Worm (Caenorhabditis elegans): ENCODE results near the gene acy-2.

The acy-2 gene

DNA sequence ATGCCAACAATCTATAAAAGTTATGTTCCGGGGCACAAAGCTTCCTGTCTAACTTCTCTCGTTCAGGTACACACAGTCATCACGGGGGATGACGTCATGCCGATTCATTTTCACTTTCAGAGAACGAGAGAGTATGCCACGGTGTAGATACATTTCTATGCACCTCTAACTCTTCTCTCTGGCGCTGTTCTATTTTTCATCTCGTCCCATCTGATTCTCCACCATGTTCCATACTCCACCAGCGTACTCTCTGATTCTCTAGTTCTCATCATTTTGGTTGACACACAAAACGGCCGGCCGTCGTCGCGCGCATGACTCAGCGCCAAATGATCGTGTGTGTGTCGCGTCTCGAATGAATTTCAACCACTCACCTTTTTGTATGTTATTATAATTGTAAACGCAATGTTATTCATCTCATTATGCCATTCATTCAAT, 24.6 kb downstream of the acy-2 start (continued):
- peak; percentile 43 for TF ChIP-seq snpc-4 (tag; optimal IDR thresholded peaks at IDR 0.05)
- no peak for TF ChIP-seq nhr-76 (tag; optimal IDR thresholded peaks at IDR 0.05)
- TF ChIP-seq sox-4 (tag; optimal IDR thresholded peaks at IDR 0.05), result peak; percentile 70
- TF ChIP-seq elt-3 (tag; optimal IDR thresholded peaks at IDR 0.05), result peak in 3 of 6 experiments; percentile 6 to 95 (median 94)
- TF ChIP-seq nhr-11 (tag; optimal IDR thresholded peaks at IDR 0.05), result peak; percentile 84
- TF ChIP-seq lir-3 (tag; optimal IDR thresholded peaks at IDR 0.05; ENCODE audit: poor library complexity), result peak; percentile 83
- TF ChIP-seq rnt-1 (tag; optimal IDR thresholded peaks at IDR 0.05), result peak; percentile 81
- TF ChIP-seq pqm-1 (tag; optimal IDR thresholded peaks at IDR 0.05), result peak; percentile 2
- TF ChIP-seq mep-1 (tag; optimal IDR thresholded peaks at IDR 0.05), result peak; percentile 93
- peak; percentile 44 for TF ChIP-seq zip-4 (GFP tag; optimal IDR thresholded peaks at IDR 0.05)
- TF ChIP-seq aha-1 (tag; optimal IDR thresholded peaks at IDR 0.05), result peak; percentile 37
- peak; percentile 94 for TF ChIP-seq swsn-7 (tag; optimal IDR thresholded peaks at IDR 0.05)
- no peak for TF ChIP-seq unc-98 (GFP tag; IDR thresholded peaks at IDR 0.05)
- TF ChIP-seq egl-13 (tag; optimal IDR thresholded peaks at IDR 0.05), result peak; percentile 74
- TF ChIP-seq C16A3.4 (tag; optimal IDR thresholded peaks at IDR 0.05), result peak; percentile 87
- no peak for TF ChIP-seq sptf-1 (tag; optimal IDR thresholded peaks at IDR 0.05)
- peak; percentile 75 for TF ChIP-seq ceh-8 (GFP tag; optimal IDR thresholded peaks at IDR 0.05)
- no peak for TF ChIP-seq ets-5 (GFP tag; IDR thresholded peaks at IDR 0.05)
- peak; percentile 93 for TF ChIP-seq tbx-2 (tag; optimal IDR thresholded peaks at IDR 0.05)
- peak; percentile 68 for TF ChIP-seq isw-1 (GFP tag; IDR thresholded peaks at IDR 0.05)
- TF ChIP-seq dsc-1 (tag; optimal IDR thresholded peaks at IDR 0.05), result peak; percentile 86
- peak; percentile 91 for TF ChIP-seq xbp-1 (tag; optimal IDR thresholded peaks at IDR 0.05)
- peak; percentile 82 to 92 for TF ChIP-seq efl-1 (optimal IDR thresholded peaks at IDR 0.05)
- peak; percentile 56 to 94 for TF ChIP-seq efl-1 (GFP tag; optimal IDR thresholded peaks at IDR 0.05 in 1 of 2)
- TF ChIP-seq blmp-1 (tag; optimal IDR thresholded peaks at IDR 0.05), result peak; percentile 99
- TF ChIP-seq F16B12.6 (tag; optimal IDR thresholded peaks at IDR 0.05), result peak; percentile 12
- TF ChIP-seq nhr-28 (tag; optimal IDR thresholded peaks at IDR 0.05), result no peak
- peak; percentile 60 for TF ChIP-seq aly-2 (tag; optimal IDR thresholded peaks at IDR 0.05)
- peak; percentile 82 for TF ChIP-seq unc-86 (tag; optimal IDR thresholded peaks at IDR 0.05)
- peak; percentile 79 to 89 for TF ChIP-seq lin-35 (GFP tag; optimal IDR thresholded peaks at IDR 0.05)
- no peak for TF ChIP-seq ztf-11 (tag; optimal IDR thresholded peaks at IDR 0.05)
- peak; percentile 88 for TF ChIP-seq pax-3 (tag; optimal IDR thresholded peaks at IDR 0.05)
- peak; percentile 79 for TF ChIP-seq lin-39 (tag; optimal IDR thresholded peaks at IDR 0.05)
- TF ChIP-seq pag-3 (tag; optimal IDR thresholded peaks at IDR 0.05; ENCODE audit: borderline replicate concordance, insufficient read depth), result peak; percentile 85
- peak; percentile 97 for TF ChIP-seq elt-2 (tag; optimal IDR thresholded peaks at IDR 0.05)
- TF ChIP-seq unc-130 (tag; optimal IDR thresholded peaks at IDR 0.05), result peak; percentile 27
- peak; percentile 97 for TF ChIP-seq nhr-77 (tag; optimal IDR thresholded peaks at IDR 0.05)
- TF ChIP-seq ceh-90 (tag; optimal IDR thresholded peaks at IDR 0.05), result no peak
- peak; percentile 50 for TF ChIP-seq fkh-10 (GFP tag; optimal IDR thresholded peaks at IDR 0.05)
- TF ChIP-seq nhr-237 (tag; optimal IDR thresholded peaks at IDR 0.05), result peak; percentile 73
- no peak for TF ChIP-seq fkh-4 (tag; optimal IDR thresholded peaks at IDR 0.05; ENCODE audit: borderline replicate concordance)
- TF ChIP-seq fkh-8 (tag; optimal IDR thresholded peaks at IDR 0.05), result peak; percentile 97

DNA sequence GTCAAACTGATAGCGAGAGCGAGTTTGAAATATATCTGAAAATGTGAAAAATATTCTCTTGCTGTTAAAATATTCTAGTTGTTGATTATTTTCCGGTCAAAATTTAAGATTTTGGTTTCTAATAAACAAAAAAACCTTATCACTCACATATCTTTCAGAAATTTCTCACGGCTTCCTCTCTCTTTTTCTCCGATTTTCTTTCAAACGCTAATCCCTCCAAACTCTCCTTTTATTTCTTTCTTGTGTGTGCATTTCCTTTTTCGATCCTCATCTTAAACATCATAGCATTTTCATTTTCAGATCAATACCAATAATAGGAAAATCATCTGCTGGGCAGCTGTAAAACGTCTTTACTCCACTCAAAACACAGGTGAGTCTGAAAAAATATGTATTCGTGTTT, 27.5 kb downstream of the acy-2 start, which contains the start of gene fos-1:
Gene fos-1 (plus strand): TSS at position 301 of the 400 bp plus-strand sequence.
- TF ChIP-seq hlh-4 (tag; optimal IDR thresholded peaks at IDR 0.05) (peak; percentile 89), nhr-71 (tag; optimal IDR thresholded peaks at IDR 0.05) (no peak), ets-5 (GFP tag; IDR thresholded peaks at IDR 0.05) (no peak)

Data from whole organism, L1 larva.